Fruit fly (Drosophila melanogaster): Measurements from ENCODE around the gene alphaTub85E.

The alphaTub85E gene

DNA sequence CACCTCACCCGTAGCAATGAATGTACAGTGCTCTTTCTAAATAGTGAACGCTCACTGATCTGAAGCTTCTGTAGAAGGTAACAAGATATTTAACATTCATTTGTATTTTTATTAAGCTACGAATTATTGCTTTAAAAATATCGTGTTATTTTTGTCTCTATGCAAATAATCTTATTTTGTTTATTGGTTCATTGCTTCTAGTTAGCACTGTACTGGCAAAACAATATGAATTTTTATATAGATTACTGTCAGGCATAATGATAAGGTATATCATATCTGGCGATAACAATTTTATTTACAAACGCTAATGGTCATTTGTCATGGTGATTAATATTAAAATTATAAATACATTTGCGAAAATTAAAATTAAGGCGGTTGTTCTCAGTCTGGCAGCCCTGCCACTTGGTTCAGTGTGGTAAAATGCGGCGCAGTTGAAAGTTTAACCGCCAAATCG, 38.5 kb upstream of the alphaTub85E start, which contains the start of gene CG9471 (continued):
- TF ChIP-seq CG11504 (tag; optimal IDR thresholded peaks at IDR 0.05) (peak; percentile 92), vvl (GFP tag; IDR thresholded peaks at IDR 0.05) (peak; percentile 97), bsh (GFP tag; optimal IDR thresholded peaks at IDR 0.05) (peak; percentile 73 to 93), Dad (GFP tag; optimal IDR thresholded peaks at IDR 0.05) (peak; percentile 75), Optix (GFP tag; IDR thresholded peaks at IDR 0.05) (peak; percentile 48; the same call in 1 of the 3 replicates), Spps (tag; optimal IDR thresholded peaks at IDR 0.05) (peak; percentile 83), CG7556 (GFP tag; optimal IDR thresholded peaks at IDR 0.05) (peak; percentile 90), Fer2 (tag; optimal IDR thresholded peaks at IDR 0.05) (peak; percentile 85), CG2678 (tag; optimal IDR thresholded peaks at IDR 0.05) (peak; percentile 95), ash1 (GFP tag; optimal IDR thresholded peaks at IDR 0.05) (no peak), shn (GFP tag; optimal IDR thresholded peaks at IDR 0.05) (peak; percentile 79), CG17829 (tag; optimal IDR thresholded peaks at IDR 0.05) (peak; percentile 91), HLH54F (GFP tag; optimal IDR thresholded peaks at IDR 0.05) (peak; percentile 90), CG17802 (tag; optimal IDR thresholded peaks at IDR 0.05) (peak; percentile 50), ems (GFP tag; optimal IDR thresholded peaks at IDR 0.05) (peak; percentile 85), D (optimal IDR thresholded peaks at IDR 0.05) (no peak), D (GFP tag; optimal IDR thresholded peaks at IDR 0.05) (peak; percentile 78), CG33557 (GFP tag; optimal IDR thresholded peaks at IDR 0.05) (peak; percentile 82), CG13775 (GFP tag; optimal IDR thresholded peaks at IDR 0.05) (peak; percentile 91), CG3163 (GFP tag; optimal IDR thresholded peaks at IDR 0.05) (peak; percentile 57), CG2875 (GFP tag; optimal IDR thresholded peaks at IDR 0.05) (peak; percentile 78), tin (GFP tag; optimal IDR thresholded peaks at IDR 0.05) (peak; percentile 88), pho (GFP tag; optimal IDR thresholded peaks at IDR 0.05) (peak; percentile 87), YL-1 (GFP tag; optimal IDR thresholded peaks at IDR 0.05) (peak; percentile 63), CG2199 (GFP tag; IDR thresholded peaks at IDR 0.05) (0 out of 3 replicates have a peak, but pooled peaks have one; percentile 52), CG12942 (GFP tag; optimal IDR thresholded peaks at IDR 0.05) (peak; percentile 88), Nf-YA (GFP tag; IDR thresholded peaks at IDR 0.05) (peak; percentile 88), CG1647 (GFP tag; optimal IDR thresholded peaks at IDR 0.05) (peak; percentile 85), CG1529 (GFP tag; optimal IDR thresholded peaks at IDR 0.05) (peak; percentile 80), sob (GFP tag; IDR thresholded peaks at IDR 0.05) (peak; percentile 94), oc (tag; optimal IDR thresholded peaks at IDR 0.05) (peak; percentile 83), lilli (GFP tag; optimal IDR thresholded peaks at IDR 0.05) (peak; percentile 96), schlank (tag; optimal IDR thresholded peaks at IDR 0.05) (peak; percentile 84), CG10565 (GFP tag; optimal IDR thresholded peaks at IDR 0.05) (peak; percentile 64), NK7.1 (GFP tag; optimal IDR thresholded peaks at IDR 0.05) (peak; percentile 85), Dip2 (GFP tag; IDR thresholded peaks at IDR 0.05) (peak; percentile 25; the same call in 1 of the 2 replicates), CG32532 (GFP tag; IDR thresholded peaks at IDR 0.05) (peak; percentile 94), sens-2 (GFP tag; IDR thresholded peaks at IDR 0.05) (peak; percentile 85), CG2889 (GFP tag; IDR thresholded peaks at IDR 0.05) (peak; percentile 89), CG18764 (GFP tag; optimal IDR thresholded peaks at IDR 0.05) (peak; percentile 82), NC2α (GFP tag; optimal IDR thresholded peaks at IDR 0.05) (peak; percentile 76), Hsf (GFP tag; optimal IDR thresholded peaks at IDR 0.05) (peak; percentile 94), Elba2 (GFP tag; optimal IDR thresholded peaks at IDR 0.05) (peak; percentile 54), CG4424 (GFP tag; optimal IDR thresholded peaks at IDR 0.05) (peak; percentile 91), Deaf1 (tag; optimal IDR thresholded peaks at IDR 0.05) (peak; percentile 73), Pdp1 (GFP tag; optimal IDR thresholded peaks at IDR 0.05) (peak; percentile 88 to 92), CG18619 (GFP tag; optimal IDR thresholded peaks at IDR 0.05) (peak; percentile 84), kni (GFP tag; optimal IDR thresholded peaks at IDR 0.05) (peak; percentile 30), pita (GFP tag; optimal IDR thresholded peaks at IDR 0.05) (no peak), Blimp-1 (GFP tag; optimal IDR thresholded peaks at IDR 0.05) (peak; percentile 89), CG8765 (GFP tag; IDR thresholded peaks at IDR 0.05) (peak; percentile 70; the same call in 1 of the 2 replicates)

All from whole organism, embryonic.